Fruit fly (Drosophila melanogaster) whole organism, embryonic: ENCODE data around the gene OtopLc.

Source experiments
- Atf3 ChIP-seq: fragments of 200-800 bp; sonication (Bioruptor generic); optimal IDR thresholded peaks from 3 replicates; lab custom pipeline; 2016; ENCODE audit warnings: missing biosample characterization, missing genetic modification characterization
- C15 ChIP-seq: fragments of 200-800 bp; sonication (Bioruptor generic); IDR thresholded peaks from 3 replicates; pipeline ENCODE4 v1.3.6; 2022; ENCODE audit warnings: missing biosample characterization, missing genetic modification characterization
- CG10654 ChIP-seq: fragments of 200-800 bp; sonication (Bioruptor generic); optimal IDR thresholded peaks from 2 replicates; lab custom pipeline; 2016; ENCODE audit warnings: missing biosample characterization, missing genetic modification characterization
- CG10979 ChIP-seq: fragments of 200-800 bp; sonication (Bioruptor generic); optimal IDR thresholded peaks from 2 replicates; lab custom pipeline; 2018; ENCODE audit warnings: missing biosample characterization, mild to moderate bottlenecking, missing genetic modification characterization, moderate library complexity
- CG12744 ChIP-seq: fragments of 200-800 bp; sonication (Bioruptor generic); optimal IDR thresholded peaks from 2 replicates; lab custom pipeline; 2016; ENCODE audit warnings: missing biosample characterization, missing genetic modification characterization
- CG14014 ChIP-seq: fragments of 200-800 bp; sonication (Bioruptor generic); IDR thresholded peaks from 2 replicates; pipeline ENCODE4 v1.3.6; 2022; ENCODE audit warnings: missing biosample characterization, missing genetic modification characterization
- CG14441 ChIP-seq: fragments of 200-800 bp; sonication (Bioruptor generic); IDR thresholded peaks from 2 replicates; pipeline ENCODE4 v1.3.6; 2022; ENCODE audit warnings: missing biosample characterization, missing genetic modification characterization
- CG14710 ChIP-seq: fragments of 200-800 bp; sonication (Bioruptor generic); optimal IDR thresholded peaks from 3 replicates; lab custom pipeline; 2019; ENCODE audit warnings: missing biosample characterization, mild to moderate bottlenecking, missing genetic modification characterization, moderate library complexity
- CG15479 ChIP-seq: fragments of 200-800 bp; sonication (Bioruptor generic); optimal IDR thresholded peaks from 3 replicates; lab custom pipeline; 2019; ENCODE audit warnings: missing biosample characterization, mild to moderate bottlenecking, missing genetic modification characterization, moderate library complexity
- CG2712 ChIP-seq: fragments of 200-800 bp; optimal IDR thresholded peaks from 3 replicates; lab custom pipeline; 2019; ENCODE audit warnings: missing biosample characterization, mild to moderate bottlenecking, missing genetic modification characterization, moderate library complexity
- CG2875 ChIP-seq: fragments of 200-800 bp; sonication (Bioruptor generic); optimal IDR thresholded peaks from 2 replicates; lab custom pipeline; 2017; ENCODE audit warnings: missing biosample characterization, mild to moderate bottlenecking, missing genetic modification characterization, missing genetic modification reagents
- CG30403 ChIP-seq: fragments of 200-800 bp; sonication (Bioruptor generic); optimal IDR thresholded peaks from 3 replicates; lab custom pipeline; 2016; ENCODE audit warnings: missing biosample characterization, missing genetic modification characterization
- CG3065 ChIP-seq: fragments of 200-800 bp; sonication (Bioruptor generic); optimal IDR thresholded peaks from 2 replicates; lab custom pipeline; 2016; ENCODE audit warnings: missing biosample characterization, missing genetic modification characterization
- CG4360 ChIP-seq: fragments of 200-800 bp; sonication (Bioruptor generic); IDR thresholded peaks from 2 replicates; pipeline ENCODE4 v1.3.6; 2022; ENCODE audit warnings: missing biosample characterization, missing genetic modification characterization
- CG43689 ChIP-seq: fragments of 200-800 bp; sonication (Bioruptor generic); IDR thresholded peaks from 2 replicates; pipeline ENCODE4 v1.3.6; 2022; ENCODE audit warnings: missing biosample characterization, missing genetic modification characterization
- CG5953 ChIP-seq: fragments of 200-800 bp; sonication (Bioruptor generic); IDR thresholded peaks from 2 replicates; pipeline ENCODE4 v1.3.6; 2022; ENCODE audit warnings: missing biosample characterization, missing genetic modification characterization
- CG6254 ChIP-seq: fragments of 200-800 bp; sonication (Bioruptor generic); optimal IDR thresholded peaks from 3 replicates; lab custom pipeline; 2017; ENCODE audit warnings: mild to moderate bottlenecking, missing biosample characterization, missing genetic modification reagents, missing genetic modification characterization
- CG7372 ChIP-seq: fragments of 200-800 bp; sonication (Bioruptor generic); IDR thresholded peaks from 2 replicates; pipeline ENCODE4 v1.3.6; 2022; ENCODE audit warnings: missing biosample characterization, missing genetic modification characterization
- CG8089 ChIP-seq: fragments of 200-800 bp; sonication (Bioruptor generic); optimal IDR thresholded peaks from 3 replicates; lab custom pipeline; 2016; ENCODE audit warnings: missing biosample characterization, missing genetic modification characterization
- CG9215 ChIP-seq: fragments of 200-800 bp; sonication (Bioruptor generic); IDR thresholded peaks from 2 replicates; pipeline ENCODE4 v1.3.6; 2022; ENCODE audit warnings: missing biosample characterization, missing genetic modification characterization
- CG9437 ChIP-seq: fragments of 200-800 bp; sonication (Bioruptor generic); optimal IDR thresholded peaks from 2 replicates; lab custom pipeline; 2018; ENCODE audit warnings: missing biosample characterization, mild to moderate bottlenecking, missing genetic modification characterization
- Chrac-16 ChIP-seq: fragments of 200-800 bp; sonication (Bioruptor generic); optimal IDR thresholded peaks from 3 replicates; lab custom pipeline; 2016; ENCODE audit warnings: missing biosample characterization, missing genetic modification characterization
- CkIIα-i1 ChIP-seq: fragments of 200-800 bp; sonication (Bioruptor generic); IDR thresholded peaks from 2 replicates; pipeline ENCODE4 v1.3.6; 2022; ENCODE audit warnings: missing biosample characterization, missing genetic modification characterization
- D19A ChIP-seq: fragments of 200-800 bp; optimal IDR thresholded peaks from 3 replicates; lab custom pipeline; 2019; ENCODE audit warnings: missing biosample characterization, mild to moderate bottlenecking, missing genetic modification characterization, moderate library complexity
- Dad ChIP-seq: fragments of 200-800 bp; sonication (Bioruptor generic); optimal IDR thresholded peaks from 3 replicates; lab custom pipeline; 2016; ENCODE audit warnings: missing biosample characterization, missing genetic modification characterization
- Hmr ChIP-seq: fragments of 200-800 bp; sonication (Bioruptor generic); optimal IDR thresholded peaks from 3 replicates; lab custom pipeline; 2017; ENCODE audit warnings: mild to moderate bottlenecking, missing biosample characterization, missing genetic modification reagents, missing genetic modification characterization
- Hr3 ChIP-seq: fragments of 200-800 bp; sonication (Bioruptor generic); optimal IDR thresholded peaks from 3 replicates; lab custom pipeline; 2016; ENCODE audit warnings: missing biosample characterization, missing genetic modification characterization
- Lpt ChIP-seq: fragments of >200 bp; optimal IDR thresholded peaks from 2 replicates; lab custom pipeline; 2018; ENCODE audit warnings: missing biosample characterization, missing genetic modification characterization
- MTF-1 ChIP-seq: fragments of 200-800 bp; sonication (Bioruptor generic); optimal IDR thresholded peaks from 2 replicates; lab custom pipeline; 2018; ENCODE audit warnings: missing biosample characterization, mild to moderate bottlenecking, missing genetic modification characterization, borderline replicate concordance
- Med ChIP-seq: fragments of 200-800 bp; sonication (Bioruptor generic); peaks from one replicate; lab custom pipeline; 2016; ENCODE audit warnings: missing biosample characterization, missing genetic modification characterization, mild to moderate bottlenecking, inconsistent platforms, moderate library complexity
- NC2β ChIP-seq: fragments of 200-800 bp; sonication (Bioruptor generic); optimal IDR thresholded peaks from 2 replicates; lab custom pipeline; 2016; ENCODE audit warnings: missing biosample characterization, missing genetic modification characterization
- Oaz ChIP-seq: fragments of 200-800 bp; sonication (Bioruptor generic); IDR thresholded peaks from 2 replicates; pipeline ENCODE4 v1.3.6; 2022; ENCODE audit warnings: missing biosample characterization, missing genetic modification characterization
- Ptx1 ChIP-seq: fragments of 200-800 bp; sonication (Bioruptor generic); IDR thresholded peaks from 2 replicates; pipeline ENCODE4 v1.3.6; 2022; ENCODE audit warnings: missing biosample characterization, missing genetic modification characterization
- Taf1 ChIP-seq: fragments of 200-800 bp; sonication (Bioruptor generic); IDR thresholded peaks from 2 replicates; pipeline ENCODE4 v1.3.6; 2022; ENCODE audit warnings: missing biosample characterization, missing genetic modification characterization
- amos ChIP-seq: fragments of 200-800 bp; sonication (Bioruptor generic); IDR thresholded peaks from 2 replicates; pipeline ENCODE4 v1.3.6; 2022; ENCODE audit warnings: missing biosample characterization, missing genetic modification characterization; ENCODE audit not compliant: partially characterized antibody
- crc ChIP-seq: fragments of 200-800 bp; sonication (Bioruptor generic); optimal IDR thresholded peaks from 2 replicates; lab custom pipeline; 2016; ENCODE audit warnings: missing biosample characterization, missing genetic modification characterization
- croc ChIP-seq: fragments of 200-800 bp; sonication (Bioruptor generic); conservative IDR thresholded peaks from 3 replicates; pipeline ENCODE4 v1.3.6; 2022; ENCODE audit warnings: missing biosample characterization, missing genetic modification characterization
- crp ChIP-seq, 2 experiments: fragments of 200-800 bp; sonication (Bioruptor generic); optimal IDR thresholded peaks; 2 replicates in 1 of 2; 3 replicates in 1 of 2; lab custom pipeline; 2017; ENCODE audit warnings: missing biosample characterization in 2 of 2, missing genetic modification characterization in 2 of 2, mild to moderate bottlenecking in 1 of 2, moderate library complexity in 1 of 2
- grn ChIP-seq: fragments of 200-800 bp; sonication (Bioruptor generic); optimal IDR thresholded peaks from 3 replicates; lab custom pipeline; 2017; ENCODE audit warnings: missing biosample characterization, missing genetic modification characterization
- kni ChIP-seq: fragments of 200-800 bp; sonication (Bioruptor generic); optimal IDR thresholded peaks from 3 replicates; lab custom pipeline; 2017; ENCODE audit warnings: mild to moderate bottlenecking, missing biosample characterization, missing genetic modification reagents, missing genetic modification characterization
- lola ChIP-seq, 3 experiments: fragments of >200 bp in 2 of 3; fragments of 200-800 bp in 1 of 3; sonication (Bioruptor generic) in 1 of 3; optimal IDR thresholded peaks; 2 replicates each; lab custom pipeline; 2017 to 2019; ENCODE audit warnings: missing biosample characterization in 3 of 3, missing genetic modification characterization in 3 of 3, mild to moderate bottlenecking in 1 of 3, moderate library complexity in 1 of 3
- mirr ChIP-seq: fragments of 200-800 bp; sonication (Bioruptor generic); optimal IDR thresholded peaks from 3 replicates; lab custom pipeline; 2018; ENCODE audit warnings: missing biosample characterization, mild to moderate bottlenecking, missing genetic modification characterization
- nau ChIP-seq: fragments of 200-800 bp; sonication (Bioruptor generic); optimal IDR thresholded peaks from 3 replicates; lab custom pipeline; 2017; ENCODE audit warnings: missing biosample characterization, mild to moderate bottlenecking, missing genetic modification characterization, missing genetic modification reagents
- pho ChIP-seq: fragments of 200-800 bp; sonication (Bioruptor generic); optimal IDR thresholded peaks from 2 replicates; lab custom pipeline; 2016; ENCODE audit warnings: missing biosample characterization, missing genetic modification characterization
- schlank ChIP-seq: fragments of 200-800 bp; sonication (Bioruptor generic); optimal IDR thresholded peaks from 2 replicates; lab custom pipeline; 2018; ENCODE audit warnings: missing biosample characterization, mild to moderate bottlenecking, missing genetic modification characterization
- sens ChIP-seq: fragments of 200-800 bp; sonication (Bioruptor generic); peaks from one replicate; lab custom pipeline; 2016; ENCODE audit warnings: missing biosample characterization, missing genetic modification characterization
- sisA ChIP-seq: fragments of 200-800 bp; sonication (Bioruptor generic); IDR thresholded peaks from 2 replicates; pipeline ENCODE4 v1.3.6; 2022; ENCODE audit warnings: missing biosample characterization, missing genetic modification characterization
- sqz ChIP-seq: fragments of 200-800 bp; sonication (Bioruptor generic); optimal IDR thresholded peaks from 3 replicates; lab custom pipeline; 2018; ENCODE audit warnings: missing biosample characterization, mild to moderate bottlenecking, missing genetic modification characterization
- tgo ChIP-seq: fragments of 200-800 bp; sonication (Bioruptor generic); IDR thresholded peaks from 3 replicates; pipeline ENCODE4 v1.3.6; 2022; ENCODE audit warnings: missing biosample characterization, missing genetic modification characterization
- vfl ChIP-seq: fragments of 200-800 bp; sonication (Bioruptor generic); optimal IDR thresholded peaks from 2 replicates; lab custom pipeline; 2016; ENCODE audit warnings: missing biosample characterization, missing genetic modification characterization
- zen ChIP-seq: fragments of 200-800 bp; sonication (Bioruptor generic); optimal IDR thresholded peaks from 3 replicates; lab custom pipeline; 2018; ENCODE audit warnings: missing biosample characterization, mild to moderate bottlenecking, missing genetic modification characterization, moderate library complexity
- zf30C ChIP-seq: fragments of 200-800 bp; sonication (Bioruptor generic); optimal IDR thresholded peaks from 3 replicates; lab custom pipeline; 2018; ENCODE audit warnings: missing biosample characterization, mild to moderate bottlenecking, missing genetic modification characterization

OtopLc gene

DNA sequence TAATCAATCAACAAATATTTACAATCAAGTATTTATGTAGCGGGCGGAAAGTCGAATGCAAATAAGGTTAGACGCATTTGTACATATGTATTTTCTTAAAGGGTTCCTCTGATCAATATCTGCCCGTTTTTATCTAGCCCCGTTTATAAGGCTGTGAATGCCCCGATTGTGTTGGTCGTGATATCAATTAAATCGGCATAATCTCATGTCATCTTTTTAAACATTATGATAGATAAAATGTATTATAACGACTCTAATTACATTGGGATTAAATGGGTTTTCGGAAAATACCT lies 15.5 kb upstream of the OtopLc start (continued):
- TF ChIP-seq crc (GFP tag; lab: Kevin White, UChicago) (no peak), grn (GFP tag; lab: Kevin White, UChicago) (peak; percentile 60), croc (GFP tag; lab: Robert Waterston, UW) (0 out of 3 replicates have a peak, but pooled peaks have one; percentile 10), CG43689 (GFP tag; lab: Robert Waterston, UW) (no peak), CkIIα-i1 (GFP tag; lab: Robert Waterston, UW) (no peak), kni (peak; percentile 6), mirr (GFP tag; lab: Kevin White, UChicago) (no peak), vfl (GFP tag; lab: Kevin White, UChicago) (no peak), sens (GFP tag; lab: Kevin White, UChicago) (no peak), CG15479 (GFP tag; lab: Kevin White, UChicago) (no peak), CG2875 (GFP tag; lab: Kevin White, UChicago) (no peak), zf30C (GFP tag; lab: Kevin White, UChicago) (no peak), NC2β (peak; percentile 11), Oaz (GFP tag; lab: Robert Waterston, UW) (no peak), crp (GFP tag; optimal IDR thresholded peaks at IDR 0.05; lab: Kevin White, UChicago) (no peak), Med (GFP tag; lab: Kevin White, UChicago) (peak; percentile 59), CG6254 (GFP tag; lab: Kevin White, UChicago) (no peak), Lpt (no peak), C15 (0 out of 3 replicates have a peak, but pooled peaks have one; percentile 3), CG14014 (peak; percentile 3; the same call in 1 of the 2 replicates), CG14710 (peak; percentile 31), schlank (no peak), pho (GFP tag; lab: Kevin White, UChicago) (no peak), Hmr (GFP tag; lab: Kevin White, UChicago) (no peak), lola (GFP tag; optimal IDR thresholded peaks at IDR 0.05; lab: Kevin White, UChicago) (no peak), CG2712 (tag; lab: Kevin White, UChicago) (no peak), CG8089 (no peak), CG7372 (GFP tag; lab: Robert Waterston, UW) (no peak), sisA (no peak), CG14441 (no peak), Ptx1 (no peak), Chrac-16 (no peak), Hr3 (GFP tag; lab: Kevin White, UChicago) (no peak), CG10979 (peak; percentile 7), D19A (tag; lab: Kevin White, UChicago) (no peak), Atf3 (GFP tag; lab: Kevin White, UChicago) (no peak), tgo (GFP tag; lab: Robert Waterston, UW) (no peak), zen (tag; lab: Kevin White, UChicago) (no peak), nau (no peak), sqz (GFP tag; lab: Kevin White, UChicago) (no peak), CG5953 (no peak), MTF-1 (no peak), Dad (no peak), CG30403 (no peak), CG9215 (GFP tag; lab: Robert Waterston, UW) (no peak), CG10654 (GFP tag; lab: Kevin White, UChicago) (no peak), CG4360 (GFP tag; lab: Robert Waterston, UW) (no peak), CG3065 (GFP tag; lab: Kevin White, UChicago) (no peak), CG12744 (no peak), Taf1 (no peak), CG9437 (GFP tag; lab: Kevin White, UChicago) (no peak), amos (GFP tag; lab: Robert Waterston, UW) (no peak)
